Fruit fly (Drosophila melanogaster): ENCODE results near the gene Non2.

The Non2 gene

DNA sequence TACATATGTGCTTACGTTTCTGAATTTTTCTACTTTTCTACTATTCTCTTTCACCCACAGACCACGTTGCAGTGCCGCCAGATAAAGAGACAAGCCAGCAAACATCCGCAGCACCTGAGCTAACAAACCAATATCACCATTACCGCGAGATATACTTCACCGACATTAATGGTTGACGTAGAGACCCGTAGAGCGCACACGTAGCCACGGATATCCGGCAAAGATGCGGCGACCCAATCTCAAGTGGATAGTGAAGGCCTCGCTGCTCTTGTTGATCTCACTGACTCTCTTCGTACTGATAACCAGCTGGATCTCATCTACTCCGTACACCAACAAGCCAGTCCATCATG is 15.9 kb downstream of the Non2 start:
- TF ChIP-seq twi (tag; optimal IDR thresholded peaks at IDR 0.05) (peak; percentile 54), lov (optimal IDR thresholded peaks at IDR 0.05) (no peak), lov (GFP tag; IDR thresholded peaks at IDR 0.05) (0 out of 3 replicates have a peak, but pooled peaks have one; percentile 52), Camta (GFP tag; optimal IDR thresholded peaks at IDR 0.05) (no peak)

DNA sequence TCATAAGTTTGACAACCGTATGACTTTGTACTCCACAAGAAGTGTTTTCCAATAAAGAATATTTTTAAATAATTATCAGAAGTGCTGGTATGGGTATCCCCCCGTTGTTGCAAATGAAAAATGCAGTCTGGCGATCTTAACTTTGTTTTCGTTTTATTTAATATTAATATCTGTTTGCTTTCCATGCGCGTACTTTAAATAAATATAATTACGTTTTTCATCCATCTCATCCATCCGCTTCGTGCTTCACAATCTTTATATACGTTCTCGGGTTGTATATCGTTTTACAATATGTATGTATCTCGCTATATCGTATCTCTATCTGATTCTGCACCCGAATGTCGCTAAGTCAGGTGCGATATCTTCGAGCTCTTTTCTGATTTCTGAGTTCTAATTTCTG is 19.1 kb downstream of the Non2 start:
- TF ChIP-seq gcm (GFP tag; optimal IDR thresholded peaks at IDR 0.05) (no peak), CG3065 (GFP tag; optimal IDR thresholded peaks at IDR 0.05) (no peak), CG6854 (GFP tag; optimal IDR thresholded peaks at IDR 0.05) (no peak), Hr39 (optimal IDR thresholded peaks at IDR 0.05) (no peak), onecut (GFP tag; IDR thresholded peaks at IDR 0.05) (no peak), Ets65A (GFP tag) (no peak), CG3163 (GFP tag; optimal IDR thresholded peaks at IDR 0.05) (no peak), CG7987 (GFP tag; optimal IDR thresholded peaks at IDR 0.05) (no peak)

DNA sequence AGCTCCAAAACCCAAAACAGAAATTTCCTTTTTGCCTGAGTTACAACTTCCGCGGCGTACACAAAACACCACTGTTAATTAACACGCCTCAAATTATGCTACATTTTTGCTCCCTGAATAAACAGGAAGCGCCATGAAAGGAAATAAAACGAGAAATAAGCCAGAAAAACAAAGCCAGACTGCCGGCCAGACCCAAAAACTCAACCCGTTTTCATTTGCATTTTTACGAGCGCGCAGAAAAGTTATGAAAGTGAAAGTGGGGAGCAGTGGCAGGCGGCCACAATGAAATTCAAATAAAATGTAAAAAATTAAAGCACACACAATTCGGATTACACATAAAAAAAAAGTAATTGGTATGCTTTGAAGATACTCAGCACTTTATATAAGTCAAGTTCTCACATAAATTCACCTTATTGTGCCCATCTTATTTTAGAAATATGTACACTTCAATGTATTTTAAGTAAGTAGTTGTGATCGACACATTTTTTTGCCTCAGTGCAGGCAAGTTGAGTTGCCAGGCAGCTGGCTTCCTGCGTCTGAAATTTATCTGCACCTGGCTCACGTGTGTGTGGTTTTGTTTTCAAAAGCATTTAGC is 28.7 kb downstream of the Non2 start:
- TF ChIP-seq CG17328 (GFP tag; IDR thresholded peaks at IDR 0.05) (peak; percentile 52; the same call in 1 of the 2 replicates), Fer2 (tag; optimal IDR thresholded peaks at IDR 0.05) (no peak), CG10654 (GFP tag; optimal IDR thresholded peaks at IDR 0.05) (no peak), CoRest (tag; optimal IDR thresholded peaks at IDR 0.05) (no peak), CG17612 (GFP tag; IDR thresholded peaks at IDR 0.05) (no peak), sob (GFP tag; IDR thresholded peaks at IDR 0.05) (no peak), Awh (GFP tag; IDR thresholded peaks at IDR 0.05) (0 out of 2 replicates have a peak, but pooled peaks have one; percentile 15), toy (GFP tag; IDR thresholded peaks at IDR 0.05) (no peak), CG2116 (GFP tag; optimal IDR thresholded peaks at IDR 0.05) (no peak), fd64A (GFP tag; optimal IDR thresholded peaks at IDR 0.05) (no peak), dpn (GFP tag; optimal IDR thresholded peaks at IDR 0.05) (peak in 1 of 2 experiments; percentile 16), sima (GFP tag; optimal IDR thresholded peaks at IDR 0.05) (no peak), lab (GFP tag; optimal IDR thresholded peaks at IDR 0.05) (no peak), ttk (GFP tag; IDR thresholded peaks at IDR 0.05) (peak; percentile 45; the same call in 1 of the 2 replicates), CG32532 (GFP tag; IDR thresholded peaks at IDR 0.05) (peak; percentile 32; the same call in 1 of the 2 replicates), disco-r (GFP tag; optimal IDR thresholded peaks at IDR 0.05) (no peak), CG3838 (GFP tag; optimal IDR thresholded peaks at IDR 0.05) (no peak), stc (GFP tag; IDR thresholded peaks at IDR 0.05) (peak; percentile 62), pum (GFP tag; optimal IDR thresholded peaks at IDR 0.05) (no peak), tgo (GFP tag; IDR thresholded peaks at IDR 0.05) (peak; percentile 35; the same call in 2 of the 3 replicates), CG7357 (GFP tag; IDR thresholded peaks at IDR 0.05) (0 out of 3 replicates have a peak, but pooled peaks have one; percentile 22), row (GFP tag; IDR thresholded peaks at IDR 0.05) (peak; percentile 42; the same call in 2 of the 3 replicates), stwl (tag; optimal IDR thresholded peaks at IDR 0.05) (no peak), dmrt99B (tag; optimal IDR thresholded peaks at IDR 0.05) (no peak), Lpt (GFP tag; optimal IDR thresholded peaks at IDR 0.05) (no peak), vvl (GFP tag; IDR thresholded peaks at IDR 0.05) (peak; percentile 27; the same call in 1 of the 2 replicates), CG10462 (GFP tag; optimal IDR thresholded peaks at IDR 0.05) (peak; percentile 3), cg (GFP tag; optimal IDR thresholded peaks at IDR 0.05) (no peak), CG11085 (GFP tag; IDR thresholded peaks at IDR 0.05) (no peak), CG10366 (GFP tag; IDR thresholded peaks at IDR 0.05) (peak; percentile 25), oc (tag; optimal IDR thresholded peaks at IDR 0.05) (no peak), gce (GFP tag; IDR thresholded peaks at IDR 0.05) (0 out of 3 replicates have a peak, but pooled peaks have one; percentile 33), ci (GFP tag; IDR thresholded peaks at IDR 0.05) (peak; percentile 75; the same call in 2 of the 3 replicates), CG6765 (GFP tag; optimal IDR thresholded peaks at IDR 0.05) (no peak), Med (GFP tag) (peak; percentile 55), E2f2 (GFP tag; IDR thresholded peaks at IDR 0.05) (peak; percentile 27; the same call in 1 of the 2 replicates), chif (GFP tag; optimal IDR thresholded peaks at IDR 0.05) (peak in 1 of 2 experiments; percentile 3)

Data from whole organism, embryonic.